Worm (Caenorhabditis elegans) whole organism, L1 larva: ENCODE results near the gene K12B6.9.

Source experiments
- ceh-90 ChIP-seq: sonication (generic microtip); optimal IDR thresholded peaks from 2 replicates; lab custom pipeline; 2016; ENCODE audit warnings: missing genetic modification characterization, missing compliant biosample characterization
- dpl-1 ChIP-seq, 3 experiments: fragments of 150-350 bp in 2 of 3; sonication (generic microtip) in 1 of 3; optimal IDR thresholded peaks; 2 replicates each; lab custom pipeline; 2014 to 2017; ENCODE audit warnings: missing biosample characterization in 3 of 3, missing genetic modification characterization in 3 of 3, missing genetic modification reagents in 3 of 3
- elt-2 ChIP-seq: sonication (generic microtip); optimal IDR thresholded peaks from 2 replicates; lab custom pipeline; 2016; ENCODE audit warnings: missing genetic modification characterization, mild to moderate bottlenecking, inconsistent platforms, missing compliant biosample characterization, missing genetic modification reagents
- ets-5 ChIP-seq: fragments of 200-800 bp; sonication (Bioruptor generic); IDR thresholded peaks from 2 replicates; pipeline ENCODE4 v1.3.6; 2022; ENCODE audit warnings: missing genetic modification characterization, missing compliant biosample characterization
- jun-1 ChIP-seq: fragments of 150-350 bp; optimal IDR thresholded peaks from 2 replicates; lab custom pipeline; 2014; ENCODE audit warnings: missing biosample characterization, missing genetic modification reagents, missing genetic modification characterization
- lin-39 ChIP-seq: fragments of 150-350 bp; optimal IDR thresholded peaks from 2 replicates; lab custom pipeline; 2014; ENCODE audit warnings: missing biosample characterization, missing genetic modification reagents, missing genetic modification characterization
- lsy-2 ChIP-seq, 2 experiments: fragments of 150-350 bp; optimal IDR thresholded peaks; 2 replicates each; lab custom pipeline; 2014; ENCODE audit warnings: missing biosample characterization in 2 of 2, missing genetic modification characterization in 2 of 2
- mef-2 ChIP-seq: fragments of 150-350 bp; optimal IDR thresholded peaks from 2 replicates; lab custom pipeline; 2014; ENCODE audit warnings: missing biosample characterization, missing genetic modification characterization
- nhr-12 ChIP-seq: sonication (generic microtip); optimal IDR thresholded peaks from 2 replicates; lab custom pipeline; 2017; ENCODE audit warnings: missing biosample characterization, missing genetic modification characterization
- nhr-237 ChIP-seq: fragments of 150-350 bp; optimal IDR thresholded peaks from 2 replicates; lab custom pipeline; 2014; ENCODE audit warnings: missing biosample characterization, missing genetic modification characterization
- nhr-76 ChIP-seq: sonication (generic microtip); optimal IDR thresholded peaks from 2 replicates; lab custom pipeline; 2017; ENCODE audit warnings: missing biosample characterization, missing genetic modification characterization
- snpc-4 ChIP-seq: fragments of 150-350 bp; optimal IDR thresholded peaks from 2 replicates; lab custom pipeline; 2014; ENCODE audit warnings: missing biosample characterization, missing genetic modification characterization
- unc-62 ChIP-seq: fragments of 150-350 bp; optimal IDR thresholded peaks from 2 replicates; lab custom pipeline; 2014; ENCODE audit warnings: missing biosample characterization, missing genetic modification reagents, missing genetic modification characterization

ce11 chrV:6267237-6267812 is 25.1 kb downstream of the K12B6.9 start, which contains the start of gene mrck-1:
- no peak for TF ChIP-seq nhr-12 (tag; lab: Kevin White, UChicago)
- TF ChIP-seq mef-2 (tag; lab: Kevin White, UChicago), result peak; percentile 73
- TF ChIP-seq snpc-4 (tag; lab: Kevin White, UChicago), result peak; percentile 81
- TF ChIP-seq jun-1 (tag; lab: Kevin White, UChicago), result peak; percentile 81
- TF ChIP-seq nhr-237 (tag; lab: Kevin White, UChicago), result peak; percentile 21
- peak; percentile 21 for TF ChIP-seq elt-2 (tag; lab: Kevin White, UChicago)
- TF ChIP-seq nhr-76 (tag; lab: Kevin White, UChicago), result peak; percentile 5
- no peak for TF ChIP-seq ceh-90 (tag; lab: Kevin White, UChicago)
- peak; percentile 83 to 86 (median 86) for TF ChIP-seq dpl-1 (GFP tag; optimal IDR thresholded peaks at IDR 0.05; lab: Kevin White, UChicago)
- no peak for TF ChIP-seq ets-5 (GFP tag; lab: Robert Waterston, UW)
- TF ChIP-seq unc-62 (GFP tag; lab: Kevin White, UChicago), result no peak
- TF ChIP-seq lin-39, result peak; percentile 88
- TF ChIP-seq lsy-2 (tag; optimal IDR thresholded peaks at IDR 0.05; lab: Kevin White, UChicago), result peak; percentile 92 to 94
